Worm (Caenorhabditis elegans) whole organism, L2 larva: ENCODE data around the gene F02H6.3.

Source experiments
- F13H6.1 ChIP-seq: sonication (generic microtip); optimal IDR thresholded peaks from 2 replicates; lab custom pipeline; 2016; ENCODE audit warnings: missing genetic modification characterization, missing compliant biosample characterization
- R02D3.7 ChIP-seq: fragments of 150-350 bp; optimal IDR thresholded peaks from 2 replicates; lab custom pipeline; 2014; ENCODE audit warnings: missing biosample characterization, missing genetic modification characterization
- ZK546.5 ChIP-seq: sonication (generic microtip); optimal IDR thresholded peaks from 2 replicates; lab custom pipeline; 2017; ENCODE audit warnings: missing biosample characterization, missing genetic modification characterization
- alr-1 ChIP-seq: fragments of 150-350 bp; optimal IDR thresholded peaks from 2 replicates; lab custom pipeline; 2014; ENCODE audit warnings: missing biosample characterization, missing genetic modification characterization
- aly-2 ChIP-seq: fragments of 150-350 bp; optimal IDR thresholded peaks from 2 replicates; lab custom pipeline; 2014; ENCODE audit warnings: missing biosample characterization, missing genetic modification characterization
- ama-1 ChIP-seq: fragments of 150-350 bp; optimal IDR thresholded peaks from 2 replicates; lab custom pipeline; 2018; ENCODE audit warnings: inconsistent platforms
- blmp-1 ChIP-seq: sonication (generic microtip); optimal IDR thresholded peaks from 2 replicates; lab custom pipeline; 2017; ENCODE audit warnings: missing genetic modification characterization, mild to moderate bottlenecking, missing compliant biosample characterization, antibody characterized with exemption, moderate library complexity; ENCODE audit not compliant: insufficient read depth
- ceh-16 ChIP-seq: fragments of 150-350 bp; optimal IDR thresholded peaks from 2 replicates; lab custom pipeline; 2014; ENCODE audit warnings: missing biosample characterization, missing genetic modification characterization
- ceh-82 ChIP-seq: fragments of 150-350 bp; optimal IDR thresholded peaks from 2 replicates; lab custom pipeline; 2014; ENCODE audit warnings: missing biosample characterization, missing genetic modification characterization
- crh-2 ChIP-seq: sonication (generic microtip); optimal IDR thresholded peaks from 2 replicates; lab custom pipeline; 2017; ENCODE audit warnings: missing biosample characterization, missing genetic modification characterization
- dmd-4 ChIP-seq: sonication (generic microtip); optimal IDR thresholded peaks from 2 replicates; lab custom pipeline; 2017; ENCODE audit warnings: missing biosample characterization, missing genetic modification characterization
- egl-27 ChIP-seq: sonication (generic microtip); optimal IDR thresholded peaks from 3 replicates; lab custom pipeline; 2017; ENCODE audit warnings: missing biosample characterization, missing genetic modification reagents, missing genetic modification characterization
- elt-1 ChIP-seq: fragments of 150-350 bp; optimal IDR thresholded peaks from 2 replicates; lab custom pipeline; 2014; ENCODE audit warnings: missing biosample characterization, missing genetic modification characterization
- elt-3 ChIP-seq: sonication (generic microtip); optimal IDR thresholded peaks from 2 replicates; lab custom pipeline; 2017; ENCODE audit warnings: missing biosample characterization, missing genetic modification characterization
- gmeb-1 ChIP-seq: fragments of 150-350 bp; optimal IDR thresholded peaks from 2 replicates; lab custom pipeline; 2014; ENCODE audit warnings: missing biosample characterization, missing genetic modification characterization
- lin-13 ChIP-seq: fragments of 150-350 bp; optimal IDR thresholded peaks from 2 replicates; lab custom pipeline; 2014; ENCODE audit warnings: missing biosample characterization, missing genetic modification reagents, missing genetic modification characterization
- lin-39 ChIP-seq: fragments of 150-350 bp; optimal IDR thresholded peaks from 2 replicates; lab custom pipeline; 2014; ENCODE audit warnings: missing biosample characterization, missing genetic modification reagents, missing genetic modification characterization
- lsy-2 ChIP-seq, 2 experiments: fragments of 150-350 bp in 1 of 2; sonication (generic microtip) in 1 of 2; optimal IDR thresholded peaks; 2 replicates each; lab custom pipeline; 2014 to 2017; ENCODE audit warnings: missing biosample characterization in 2 of 2, missing genetic modification characterization in 2 of 2
- mbf-1 ChIP-seq: sonication (generic microtip); optimal IDR thresholded peaks from 2 replicates; lab custom pipeline; 2017; ENCODE audit warnings: missing biosample characterization, missing genetic modification characterization
- mdl-1 ChIP-seq, 2 experiments: fragments of 150-350 bp in 1 of 2; sonication (generic microtip) in 1 of 2; optimal IDR thresholded peaks; 2 replicates each; lab custom pipeline; 2017; ENCODE audit warnings: missing biosample characterization in 2 of 2, missing genetic modification characterization in 2 of 2
- nhr-10 ChIP-seq: sonication (generic microtip); optimal IDR thresholded peaks from 2 replicates; lab custom pipeline; 2017; ENCODE audit warnings: missing biosample characterization, missing genetic modification characterization
- nhr-11 ChIP-seq: fragments of 150-350 bp; optimal IDR thresholded peaks from 2 replicates; lab custom pipeline; 2014; ENCODE audit warnings: missing biosample characterization, missing genetic modification characterization
- nhr-129 ChIP-seq: fragments of 150-350 bp; optimal IDR thresholded peaks from 2 replicates; lab custom pipeline; 2014; ENCODE audit warnings: missing biosample characterization, missing genetic modification characterization
- nhr-21 ChIP-seq: fragments of 150-350 bp; optimal IDR thresholded peaks from 2 replicates; lab custom pipeline; 2014; ENCODE audit warnings: missing biosample characterization, missing genetic modification characterization
- nhr-23 ChIP-seq: fragments of 150-350 bp; optimal IDR thresholded peaks from 2 replicates; lab custom pipeline; 2014; ENCODE audit warnings: missing biosample characterization, missing genetic modification reagents, missing genetic modification characterization
- nhr-237 ChIP-seq: fragments of 150-350 bp; optimal IDR thresholded peaks from 2 replicates; lab custom pipeline; 2014; ENCODE audit warnings: missing biosample characterization, missing genetic modification characterization
- nhr-25 ChIP-seq: fragments of 150-350 bp; sonication (generic microtip); optimal IDR thresholded peaks from 3 replicates; lab custom pipeline; 2014; ENCODE audit warnings: missing biosample characterization, missing genetic modification characterization
- nhr-77 ChIP-seq: fragments of 150-350 bp; optimal IDR thresholded peaks from 2 replicates; lab custom pipeline; 2014; ENCODE audit warnings: missing biosample characterization, missing genetic modification characterization
- sem-4 ChIP-seq: fragments of 150-350 bp; optimal IDR thresholded peaks from 2 replicates; lab custom pipeline; 2014; ENCODE audit warnings: missing biosample characterization, missing genetic modification reagents, missing genetic modification characterization
- snpc-4 ChIP-seq: fragments of 150-350 bp; optimal IDR thresholded peaks from 2 replicates; lab custom pipeline; 2014; ENCODE audit warnings: missing biosample characterization, missing genetic modification characterization
- unc-39 ChIP-seq: fragments of 150-350 bp; optimal IDR thresholded peaks from 2 replicates; lab custom pipeline; 2014; ENCODE audit warnings: missing biosample characterization, missing genetic modification characterization
- unc-55 ChIP-seq: fragments of 150-350 bp; sonication (generic microtip); optimal IDR thresholded peaks from 3 replicates; lab custom pipeline; 2014; ENCODE audit warnings: missing biosample characterization, missing genetic modification reagents, missing genetic modification characterization
- unc-62 ChIP-seq: fragments of 150-350 bp; optimal IDR thresholded peaks from 2 replicates; lab custom pipeline; 2014; ENCODE audit warnings: missing biosample characterization, missing genetic modification reagents, missing genetic modification characterization
- zag-1 ChIP-seq: fragments of 150-350 bp; optimal IDR thresholded peaks from 2 replicates; lab custom pipeline; 2014; ENCODE audit warnings: missing biosample characterization, missing genetic modification characterization
- ztf-11 ChIP-seq: sonication (generic microtip); optimal IDR thresholded peaks from 2 replicates; lab custom pipeline; 2017; ENCODE audit warnings: missing biosample characterization, missing genetic modification characterization

F02H6.3 gene

ce11 chrIV:14176373-14176772 is 26.9 kb upstream of the F02H6.3 start, which contains the start of gene R05A10.3:
Gene R05A10.3, minus strand, starts transcription at chrIV:14176473.
- TF ChIP-seq unc-39 (no peak), gmeb-1 (tag; lab: Kevin White, UChicago) (no peak), dmd-4 (tag; lab: Kevin White, UChicago) (no peak), egl-27 (no peak), lin-13 (GFP tag; lab: Kevin White, UChicago) (no peak), elt-3 (tag; lab: Kevin White, UChicago) (no peak), R02D3.7 (no peak), lin-39 (tag; lab: Kevin White, UChicago) (no peak), mdl-1 (tag; optimal IDR thresholded peaks at IDR 0.05; lab: Kevin White, UChicago) (no peak), nhr-77 (no peak), ceh-16 (tag; lab: Kevin White, UChicago) (no peak), crh-2 (tag; lab: Kevin White, UChicago) (no peak), nhr-10 (tag; lab: Kevin White, UChicago) (no peak)

DNA sequence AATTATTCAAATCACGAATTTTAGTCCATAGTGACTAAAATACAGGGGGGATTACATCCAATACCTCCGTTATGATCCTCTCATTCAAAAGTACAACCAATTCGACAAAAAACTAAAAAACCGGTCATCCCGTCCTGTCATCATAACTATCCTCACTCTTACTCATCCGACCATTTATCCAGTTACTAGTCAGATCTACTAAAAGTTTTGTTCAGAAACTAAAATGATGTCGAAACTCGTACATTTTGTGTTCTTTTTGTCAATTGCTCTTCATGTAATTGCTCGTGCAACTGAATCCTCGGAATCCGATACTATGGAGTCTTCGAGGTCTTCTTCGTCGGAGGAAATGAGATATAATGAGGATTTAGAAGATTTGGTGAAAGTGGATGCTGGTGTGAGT is 26.2 kb upstream of the F02H6.3 start, which contains the start of gene R05A10.2:
Gene R05A10.2 (plus strand): TSS at position 214 of the 400 bp plus-strand sequence.
- TF ChIP-seq aly-2 (tag; lab: Kevin White, UChicago) (no peak), nhr-129 (no peak)
- TF ChIP-seq, all 48 proteins: peak for 0

ce11 chrIV:14182077-14182476 is 21.1 kb upstream of the F02H6.3 start, which contains the start of gene R05A10.1:
Gene R05A10.1, plus strand, starts transcription at chrIV:14182377.
- TF ChIP-seq blmp-1 (tag; lab: Kevin White, UChicago) (no peak), ama-1 (lab: Kevin White, UChicago) (no peak), sem-4 (tag; lab: Kevin White, UChicago) (no peak), egl-27 (no peak), unc-55 (GFP tag; lab: Kevin White, UChicago) (no peak), mdl-1 (tag; optimal IDR thresholded peaks at IDR 0.05; lab: Kevin White, UChicago) (no peak), snpc-4 (tag; lab: Kevin White, UChicago) (no peak), ceh-16 (tag; lab: Kevin White, UChicago) (no peak)

ce11 chrIV:14186264-14186663 is 17.0 kb upstream of the F02H6.3 start:
- TF ChIP-seq ceh-82, result no peak
- TF ChIP-seq nhr-77, result no peak
- no peak for TF ChIP-seq elt-1
- TF ChIP-seq nhr-11 (tag; lab: Kevin White, UChicago), result no peak
- TF ChIP-seq alr-1 (tag; lab: Kevin White, UChicago), result no peak
- no peak for TF ChIP-seq unc-39
- no peak for TF ChIP-seq nhr-237 (tag; lab: Kevin White, UChicago)
- TF ChIP-seq sem-4 (tag; lab: Kevin White, UChicago), result no peak
- TF ChIP-seq nhr-10 (tag; lab: Kevin White, UChicago), result no peak
- TF ChIP-seq crh-2 (tag; lab: Kevin White, UChicago), result no peak
- no peak for TF ChIP-seq nhr-21
- TF ChIP-seq ZK546.5, result no peak
- no peak for TF ChIP-seq nhr-129
- no peak for TF ChIP-seq nhr-25 (tag; lab: Kevin White, UChicago)
- no peak for TF ChIP-seq lin-39 (tag; lab: Kevin White, UChicago)
- no peak for TF ChIP-seq mbf-1 (tag; lab: Kevin White, UChicago)
- no peak for TF ChIP-seq unc-55 (GFP tag; lab: Kevin White, UChicago)

- TF ChIP-seq zag-1, result no peak
These were observed 11.3 kb upstream of the F02H6.3 start, which contains the start of gene K01G12.22 for ce11 chrIV:14191919-14192318. Gene K01G12.22, plus strand, starts transcription at chrIV:14192219.

- TF ChIP-seq F13H6.1 (tag; lab: Kevin White, UChicago) (no peak), nhr-23 (tag; lab: Kevin White, UChicago) (no peak), blmp-1 (tag; lab: Kevin White, UChicago) (no peak), ztf-11 (tag; lab: Kevin White, UChicago) (no peak), nhr-11 (tag; lab: Kevin White, UChicago) (no peak), unc-62 (no peak), lin-13 (GFP tag; lab: Kevin White, UChicago) (no peak), lsy-2 (tag; optimal IDR thresholded peaks at IDR 0.05; lab: Kevin White, UChicago) (no peak)
These were observed 10.0 kb upstream of the F02H6.3 start, which contains the start of gene K01G12.3 for ce11 chrIV:14193196-14193595. Gene K01G12.3, plus strand, starts transcription at chrIV:14193496.
